Worm (Caenorhabditis elegans) whole organism, L2 larva: ENCODE results near the gene C32H11.3.

ENCODE experiments used
- elt-3 ChIP-seq: sonication (generic microtip); optimal IDR thresholded peaks from 2 replicates; lab custom pipeline; 2017; ENCODE audit warnings: missing biosample characterization, missing genetic modification characterization
- lin-11 ChIP-seq: fragments of 150-350 bp; sonication (generic microtip); optimal IDR thresholded peaks from 2 replicates; lab custom pipeline; 2014; ENCODE audit warnings: missing biosample characterization, missing genetic modification characterization, inconsistent platforms, mixed read lengths
- lin-13 ChIP-seq: fragments of 150-350 bp; optimal IDR thresholded peaks from 2 replicates; lab custom pipeline; 2014; ENCODE audit warnings: missing biosample characterization, missing genetic modification reagents, missing genetic modification characterization
- lsy-2 ChIP-seq, 2 experiments: fragments of 150-350 bp in 1 of 2; sonication (generic microtip) in 1 of 2; optimal IDR thresholded peaks; 2 replicates each; lab custom pipeline; 2014 to 2017; ENCODE audit warnings: missing biosample characterization in 2 of 2, missing genetic modification characterization in 2 of 2
- mbf-1 ChIP-seq: sonication (generic microtip); optimal IDR thresholded peaks from 2 replicates; lab custom pipeline; 2017; ENCODE audit warnings: missing biosample characterization, missing genetic modification characterization
- nhr-12 ChIP-seq: fragments of 150-350 bp; optimal IDR thresholded peaks from 2 replicates; lab custom pipeline; 2014; ENCODE audit warnings: missing biosample characterization, missing genetic modification characterization
- nhr-23 ChIP-seq: fragments of 150-350 bp; optimal IDR thresholded peaks from 2 replicates; lab custom pipeline; 2014; ENCODE audit warnings: missing biosample characterization, missing genetic modification reagents, missing genetic modification characterization
- nhr-25 ChIP-seq: fragments of 150-350 bp; sonication (generic microtip); optimal IDR thresholded peaks from 3 replicates; lab custom pipeline; 2014; ENCODE audit warnings: missing biosample characterization, missing genetic modification characterization
- unc-39 ChIP-seq: fragments of 150-350 bp; optimal IDR thresholded peaks from 2 replicates; lab custom pipeline; 2014; ENCODE audit warnings: missing biosample characterization, missing genetic modification characterization
- ztf-1 ChIP-seq: fragments of 200-800 bp; sonication (Bioruptor generic); conservative IDR thresholded peaks from 2 replicates; pipeline ENCODE4 v1.3.6; 2022; ENCODE audit warnings: missing genetic modification characterization, missing compliant biosample characterization

DNA sequence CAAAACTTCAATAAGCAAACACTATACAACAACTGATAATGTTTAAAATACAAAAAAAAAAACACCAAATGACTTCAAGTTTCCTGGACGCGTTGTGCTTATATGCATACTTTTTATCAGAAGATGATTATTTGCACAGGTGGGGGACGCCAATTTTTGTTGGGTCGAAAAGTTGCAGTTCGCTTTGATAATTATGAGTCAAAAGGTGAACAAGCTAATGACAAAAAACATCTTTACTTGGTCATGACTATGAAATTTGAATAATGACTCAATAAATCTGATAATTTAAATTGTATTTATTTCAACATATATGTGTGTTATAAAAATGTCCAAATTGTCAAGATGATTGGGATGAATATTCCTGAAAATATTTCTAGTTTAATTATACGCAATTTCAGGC lies 35.2 kb upstream of the C32H11.3 start, which contains the start of gene ZK896.4:
- TF ChIP-seq mbf-1 (tag; lab: Kevin White, UChicago) (no peak), elt-3 (tag; lab: Kevin White, UChicago) (no peak), nhr-12 (tag; lab: Kevin White, UChicago) (no peak), unc-39 (tag; lab: Kevin White, UChicago) (no peak), lsy-2 (tag; optimal IDR thresholded peaks at IDR 0.05; lab: Kevin White, UChicago) (no peak), ztf-1 (GFP tag; lab: Robert Waterston, UW) (no peak), lin-11 (tag; lab: Kevin White, UChicago) (no peak), nhr-25 (tag; lab: Kevin White, UChicago) (no peak), nhr-23 (tag; lab: Kevin White, UChicago) (no peak), lin-13 (GFP tag; lab: Kevin White, UChicago) (no peak)
